Worm (Caenorhabditis elegans) whole organism, late embryonic: ENCODE results near the gene srlf-4.

Experiments used
- C38D4.7 ChIP-seq: fragments of 200-800 bp; sonication (Bioruptor generic); optimal IDR thresholded peaks from 2 replicates; lab custom pipeline; 2018; ENCODE audit warnings: mild to moderate bottlenecking, missing genetic modification characterization, moderate library complexity, missing compliant biosample characterization
- F13H6.1 ChIP-seq: sonication (generic microtip); optimal IDR thresholded peaks from 2 replicates; lab custom pipeline; 2016; ENCODE audit warnings: missing genetic modification characterization, missing compliant biosample characterization
- K02D7.2 ChIP-seq: sonication (generic microtip); optimal IDR thresholded peaks from 2 replicates; lab custom pipeline; 2017; ENCODE audit warnings: mild to moderate bottlenecking, missing genetic modification characterization, missing compliant biosample characterization
- K09A11.1 ChIP-seq: sonication (generic microtip); optimal IDR thresholded peaks from 2 replicates; lab custom pipeline; 2017; ENCODE audit warnings: antibody characterized with exemption, mild to moderate bottlenecking, missing genetic modification characterization, missing compliant biosample characterization; ENCODE audit not compliant: insufficient read depth
- T23F11.4 ChIP-seq: fragments of 200-800 bp; sonication (Bioruptor generic); optimal IDR thresholded peaks from 2 replicates; lab custom pipeline; 2018; ENCODE audit warnings: mild to moderate bottlenecking, missing genetic modification characterization, missing compliant biosample characterization
- Y22D7AL.16 ChIP-seq: sonication (generic microtip); optimal IDR thresholded peaks from 2 replicates; lab custom pipeline; 2016; ENCODE audit warnings: missing genetic modification characterization, missing compliant biosample characterization
- ceh-18 ChIP-seq: sonication (generic microtip); optimal IDR thresholded peaks from 2 replicates; lab custom pipeline; 2016; ENCODE audit warnings: missing genetic modification characterization, missing compliant biosample characterization
- ceh-19 ChIP-seq: fragments of 200-800 bp; sonication (Bioruptor generic); optimal IDR thresholded peaks from 2 replicates; lab custom pipeline; 2018; ENCODE audit warnings: mild to moderate bottlenecking, missing genetic modification characterization, missing compliant biosample characterization
- ceh-45 ChIP-seq: fragments of 200-800 bp; sonication (Bioruptor generic); IDR thresholded peaks from 2 replicates; pipeline ENCODE4 v1.3.6; 2022; ENCODE audit warnings: missing genetic modification reagents, missing genetic modification characterization, missing compliant biosample characterization
- ceh-48 ChIP-seq: sonication (generic microtip); optimal IDR thresholded peaks from 2 replicates; lab custom pipeline; 2016; ENCODE audit warnings: missing genetic modification characterization, inconsistent platforms, missing compliant biosample characterization
- ceh-6 ChIP-seq: fragments of 200-800 bp; sonication (Bioruptor generic); optimal IDR thresholded peaks from 2 replicates; lab custom pipeline; 2018; ENCODE audit warnings: mild to moderate bottlenecking, missing genetic modification characterization, missing compliant biosample characterization
- che-1 ChIP-seq: sonication (generic microtip); optimal IDR thresholded peaks from 2 replicates; lab custom pipeline; 2016; ENCODE audit warnings: mild to moderate bottlenecking, missing genetic modification characterization, missing compliant biosample characterization
- dmd-4 ChIP-seq: sonication (generic microtip); optimal IDR thresholded peaks from 2 replicates; lab custom pipeline; 2016; ENCODE audit warnings: borderline replicate concordance, missing genetic modification characterization, missing compliant biosample characterization
- dve-1 ChIP-seq: sonication (generic microtip); optimal IDR thresholded peaks from 2 replicates; lab custom pipeline; 2017; ENCODE audit warnings: antibody characterized with exemption, mild to moderate bottlenecking, missing genetic modification characterization, missing compliant biosample characterization
- elt-2 ChIP-seq: sonication (generic microtip); optimal IDR thresholded peaks from 2 replicates; lab custom pipeline; 2016; ENCODE audit warnings: missing genetic modification reagents, missing genetic modification characterization, missing compliant biosample characterization
- eyg-1 ChIP-seq: sonication (generic microtip); optimal IDR thresholded peaks from 2 replicates; lab custom pipeline; 2016; ENCODE audit warnings: missing genotype, missing genetic modification characterization, missing compliant biosample characterization
- fax-1 ChIP-seq: sonication (generic microtip); optimal IDR thresholded peaks from 2 replicates; lab custom pipeline; 2016; ENCODE audit warnings: missing genotype, missing genetic modification characterization, missing compliant biosample characterization
- fkh-10 ChIP-seq: fragments of 150-350 bp; optimal IDR thresholded peaks from 2 replicates; lab custom pipeline; 2014; ENCODE audit warnings: missing biosample characterization, missing genetic modification reagents, missing genetic modification characterization
- fkh-6 ChIP-seq: sonication (generic microtip); optimal IDR thresholded peaks from 2 replicates; lab custom pipeline; 2016; ENCODE audit warnings: missing genetic modification characterization, missing compliant biosample characterization
- gmeb-2 ChIP-seq: sonication (generic microtip); optimal IDR thresholded peaks from 2 replicates; lab custom pipeline; 2016; ENCODE audit warnings: missing genetic modification characterization, inconsistent platforms, missing compliant biosample characterization
- hlh-15 ChIP-seq: sonication (generic microtip); optimal IDR thresholded peaks from 2 replicates; lab custom pipeline; 2016; ENCODE audit warnings: missing genetic modification characterization, missing compliant biosample characterization
- hlh-30 ChIP-seq: sonication (generic microtip); optimal IDR thresholded peaks from 2 replicates; lab custom pipeline; 2017; ENCODE audit warnings: antibody characterized with exemption, missing genetic modification characterization, missing compliant biosample characterization; ENCODE audit not compliant: insufficient read depth
- hlh-6 ChIP-seq: sonication (generic microtip); optimal IDR thresholded peaks from 2 replicates; lab custom pipeline; 2016; ENCODE audit warnings: missing genotype, missing genetic modification characterization, missing compliant biosample characterization
- madf-2 ChIP-seq: sonication (generic microtip); optimal IDR thresholded peaks from 2 replicates; lab custom pipeline; 2017; ENCODE audit warnings: missing genetic modification characterization, missing compliant biosample characterization
- mec-3 ChIP-seq: sonication (generic microtip); optimal IDR thresholded peaks from 2 replicates; lab custom pipeline; 2016; ENCODE audit warnings: borderline replicate concordance, missing genetic modification characterization, missing compliant biosample characterization
- nfya-1 ChIP-seq: sonication (generic microtip); optimal IDR thresholded peaks from 2 replicates; lab custom pipeline; 2017; ENCODE audit warnings: missing genetic modification characterization, mild to moderate bottlenecking, missing compliant biosample characterization, antibody characterized with exemption, moderate library complexity
- nhr-232 ChIP-seq: sonication (generic microtip); optimal IDR thresholded peaks from 2 replicates; lab custom pipeline; 2016; ENCODE audit warnings: missing genetic modification characterization, missing compliant biosample characterization
- npax-4 ChIP-seq: sonication (generic microtip); optimal IDR thresholded peaks from 2 replicates; lab custom pipeline; 2016; ENCODE audit warnings: missing genetic modification characterization, missing compliant biosample characterization
- pax-1 ChIP-seq: fragments of 150-350 bp; optimal IDR thresholded peaks from 2 replicates; lab custom pipeline; 2014; ENCODE audit warnings: missing biosample characterization, missing genetic modification characterization
- pha-2 ChIP-seq: sonication (generic microtip); optimal IDR thresholded peaks from 2 replicates; lab custom pipeline; 2017; ENCODE audit warnings: mild to moderate bottlenecking, missing genetic modification characterization, missing compliant biosample characterization
- pha-4 ChIP-seq: fragments of 150-350 bp; optimal IDR thresholded peaks from 2 replicates; lab custom pipeline; 2018; ENCODE audit warnings: missing biosample characterization, missing genetic modification reagents, missing genetic modification characterization
- pros-1 ChIP-seq: fragments of 150-350 bp; optimal IDR thresholded peaks from 2 replicates; lab custom pipeline; 2014; ENCODE audit warnings: missing biosample characterization, missing genetic modification reagents, missing genetic modification characterization
- sox-4 ChIP-seq: sonication (generic microtip); optimal IDR thresholded peaks from 2 replicates; lab custom pipeline; 2017; ENCODE audit warnings: mild to moderate bottlenecking, missing genetic modification characterization, inconsistent platforms, missing compliant biosample characterization
- tbx-2 ChIP-seq: sonication (generic microtip); optimal IDR thresholded peaks from 2 replicates; lab custom pipeline; 2016; ENCODE audit warnings: missing genetic modification characterization, missing compliant biosample characterization
- ttx-3 ChIP-seq: sonication (generic microtip); optimal IDR thresholded peaks from 2 replicates; lab custom pipeline; 2016; ENCODE audit warnings: missing genetic modification reagents, missing genetic modification characterization, missing compliant biosample characterization
- unc-42 ChIP-seq: sonication (generic microtip); optimal IDR thresholded peaks from 2 replicates; lab custom pipeline; 2016; ENCODE audit warnings: missing genotype, missing genetic modification characterization, missing compliant biosample characterization
- unc-55 ChIP-seq: sonication (generic microtip); optimal IDR thresholded peaks from 2 replicates; lab custom pipeline; 2017; ENCODE audit warnings: missing biosample characterization, missing genetic modification reagents, missing genetic modification characterization
- ztf-16 ChIP-seq: sonication (generic microtip); optimal IDR thresholded peaks from 2 replicates; lab custom pipeline; 2017; ENCODE audit warnings: missing genetic modification characterization, missing compliant biosample characterization

The srlf-4 gene

DNA sequence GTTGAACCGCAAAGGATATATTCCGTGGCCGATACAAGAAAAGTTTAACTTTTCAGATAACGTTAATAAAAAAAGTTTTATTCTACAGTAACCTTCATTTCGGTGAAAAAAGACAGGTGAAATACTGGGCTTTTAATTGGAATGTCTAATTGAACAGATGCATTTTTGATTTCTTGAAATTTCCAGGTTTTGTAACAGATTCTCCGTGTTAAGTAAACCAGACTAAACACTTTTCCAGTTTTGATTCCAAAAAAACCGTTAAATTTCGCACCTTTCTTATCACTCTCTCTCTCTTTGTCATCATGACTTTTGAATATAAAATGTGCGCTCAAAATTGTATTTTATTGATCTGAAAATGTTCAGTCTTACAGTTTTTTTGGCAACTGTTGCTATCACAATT, 6.0 kb downstream of the srlf-4 start, which contains the start of gene C32H11.3:
C32H11.3 (plus strand) TSS at position 301 of the 400 bp plus-strand sequence.
- TF ChIP-seq pros-1 (tag; lab: Kevin White, UChicago) (no peak), mec-3 (tag; lab: Kevin White, UChicago) (no peak), hlh-15 (no peak), fkh-6 (tag; lab: Kevin White, UChicago) (no peak), K09A11.1 (tag; lab: Kevin White, UChicago) (no peak), ceh-18 (tag; lab: Kevin White, UChicago) (no peak), ztf-16 (tag; lab: Kevin White, UChicago) (no peak), eyg-1 (tag; lab: Kevin White, UChicago) (no peak), pha-2 (tag; lab: Kevin White, UChicago) (no peak), pha-4 (tag; lab: Kevin White, UChicago) (no peak), unc-55 (GFP tag; lab: Kevin White, UChicago) (no peak), dmd-4 (tag; lab: Kevin White, UChicago) (no peak)

- TF ChIP-seq nhr-232 (tag; lab: Kevin White, UChicago) (no peak), sox-4 (tag; lab: Kevin White, UChicago) (no peak), madf-2 (tag; lab: Kevin White, UChicago) (no peak), hlh-15 (no peak), mec-3 (tag; lab: Kevin White, UChicago) (no peak), K02D7.2 (tag; lab: Kevin White, UChicago) (no peak), ceh-6 (GFP tag; lab: Kevin White, UChicago) (no peak), unc-42 (tag; lab: Kevin White, UChicago) (no peak), tbx-2 (tag; lab: Kevin White, UChicago) (no peak), T23F11.4 (no peak), nfya-1 (tag; lab: Kevin White, UChicago) (no peak)
- TF ChIP-seq, all 69 proteins: peak for 0
These were observed 8.8 kb downstream of the srlf-4 start, which contains the start of gene srz-15 for ce11 chrIV:12915479-12915878. TSS of gene srz-15 (plus strand) at chrIV:12915779.

- no peak for TF ChIP-seq ceh-48 (tag; lab: Kevin White, UChicago)
- TF ChIP-seq, all 69 proteins: peak for 0
These were observed 9.7 kb downstream of the srlf-4 start, which contains the start of gene irg-6 for ce11 chrIV:12914532-12915019. TSS of gene irg-6 (minus strand) at chrIV:12914969.

ce11 chrIV:12911990-12912389, 12.2 kb downstream of the srlf-4 start, which contains the start of gene K08D8.5:
TSS of gene K08D8.5 (minus strand) at chrIV:12912129.
- TF ChIP-seq C38D4.7 (GFP tag; lab: Kevin White, UChicago) (no peak), ceh-45 (no peak), Y22D7AL.16 (tag; lab: Kevin White, UChicago) (no peak), hlh-6 (tag; lab: Kevin White, UChicago) (no peak), che-1 (tag; lab: Kevin White, UChicago) (no peak), madf-2 (tag; lab: Kevin White, UChicago) (no peak), K02D7.2 (tag; lab: Kevin White, UChicago) (no peak), elt-2 (tag; lab: Kevin White, UChicago) (peak; percentile 39), nfya-1 (tag; lab: Kevin White, UChicago) (no peak)

- TF ChIP-seq ceh-45 (no peak), unc-55 (GFP tag; lab: Kevin White, UChicago) (no peak), elt-2 (tag; lab: Kevin White, UChicago) (peak; percentile 15), dmd-4 (tag; lab: Kevin White, UChicago) (no peak), ceh-6 (GFP tag; lab: Kevin White, UChicago) (no peak)
These were observed 14.4 kb downstream of the srlf-4 start, which contains the start of gene K08D8.4 for ce11 chrIV:12909871-12910270. TSS of gene K08D8.4 (minus strand) at chrIV:12909998.

DNA sequence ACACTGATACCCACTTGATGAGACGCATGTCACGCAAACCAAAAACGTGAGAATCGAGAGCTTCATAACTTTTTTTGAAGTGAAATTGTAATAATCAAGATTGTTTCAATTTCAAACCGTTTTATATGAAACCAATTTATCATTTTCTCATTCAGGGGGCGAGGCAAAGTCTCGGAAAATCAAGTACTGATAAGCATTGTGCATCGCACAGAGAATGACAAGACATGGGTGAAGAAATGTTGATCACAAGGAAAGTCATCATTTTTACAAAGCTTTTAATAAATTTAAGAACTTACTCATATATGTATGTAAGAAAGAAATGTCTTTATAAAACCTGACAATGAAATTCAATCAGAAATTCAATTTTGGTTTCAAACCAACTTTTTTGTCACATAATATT, 17.7 kb downstream of the srlf-4 start, which contains the start of gene K08D8.3:
K08D8.3 (minus strand) TSS at position 131 of the 400 bp plus-strand sequence.
- no peak for TF ChIP-seq pax-1 (tag; lab: Kevin White, UChicago)
- TF ChIP-seq ceh-48 (tag; lab: Kevin White, UChicago) = no peak
- no peak for TF ChIP-seq dve-1 (tag; lab: Kevin White, UChicago)
- no peak for TF ChIP-seq hlh-30 (tag; lab: Kevin White, UChicago)
- TF ChIP-seq ttx-3 (tag; lab: Kevin White, UChicago) = no peak
- no peak for TF ChIP-seq ceh-19 (GFP tag; lab: Kevin White, UChicago)
- no peak for TF ChIP-seq fax-1
- no peak for TF ChIP-seq ceh-18 (tag; lab: Kevin White, UChicago)
- TF ChIP-seq hlh-6 (tag; lab: Kevin White, UChicago) = no peak
- TF ChIP-seq npax-4 = no peak
- TF ChIP-seq F13H6.1 (tag; lab: Kevin White, UChicago) = no peak
- no peak for TF ChIP-seq fkh-10 (GFP tag; lab: Kevin White, UChicago)
- TF ChIP-seq pha-2 (tag; lab: Kevin White, UChicago) = no peak
- TF ChIP-seq K02D7.2 (tag; lab: Kevin White, UChicago) = no peak
- no peak for TF ChIP-seq gmeb-2 (tag; lab: Kevin White, UChicago)
- TF ChIP-seq nhr-232 (tag; lab: Kevin White, UChicago) = no peak
- no peak for TF ChIP-seq eyg-1 (tag; lab: Kevin White, UChicago)
- TF ChIP-seq dmd-4 (tag; lab: Kevin White, UChicago) = no peak
